Worm (Caenorhabditis elegans) whole organism, L3 larva: ENCODE data around the gene clec-170.

Source experiments
- lin-15B ChIP-seq: fragments of 150-350 bp; optimal IDR thresholded peaks from 2 replicates; lab custom pipeline; 2014; ENCODE audit warnings: missing biosample characterization, missing genetic modification characterization
- nhr-237 ChIP-seq: fragments of 150-350 bp; optimal IDR thresholded peaks from 2 replicates; lab custom pipeline; 2014; ENCODE audit warnings: missing biosample characterization, missing genetic modification characterization

DNA sequence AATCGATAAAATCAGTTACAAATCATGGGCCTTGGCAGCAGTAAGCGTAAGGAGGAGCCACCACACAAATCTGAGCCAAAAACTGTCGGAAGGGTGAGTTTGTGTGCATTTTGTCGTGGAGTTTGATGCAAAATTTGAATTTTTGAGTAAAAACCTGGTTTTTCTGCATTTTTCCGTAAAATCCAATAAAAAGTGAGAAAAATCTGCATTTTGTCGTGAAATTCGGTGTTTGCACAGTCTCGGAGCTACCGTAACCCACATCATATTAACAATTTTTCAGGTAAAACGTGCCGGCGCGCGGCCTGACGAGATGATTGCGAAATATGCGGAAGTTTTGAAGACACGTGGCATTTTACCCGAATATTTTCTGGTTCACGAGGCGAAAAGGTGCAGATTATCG lies 9.2 kb downstream of the clec-170 start:
- TF ChIP-seq nhr-237 (tag; lab: Kevin White, UChicago) (no peak), lin-15B (tag; lab: Kevin White, UChicago) (no peak)
